Fruit fly (Drosophila melanogaster) whole organism, pupa: Measurements from ENCODE around the gene CG31817.

Source experiments
- CG13204 ChIP-seq: fragments of 200-800 bp; sonication (Bioruptor generic); optimal IDR thresholded peaks from 2 replicates; lab custom pipeline; 2018; ENCODE audit warnings: missing biosample characterization, mild to moderate bottlenecking, missing genetic modification characterization, moderate library complexity
- CG14655 ChIP-seq: fragments of 200-800 bp; sonication (Bioruptor generic); optimal IDR thresholded peaks from 3 replicates; lab custom pipeline; 2017; ENCODE audit warnings: mild to moderate bottlenecking, missing biosample characterization, missing genetic modification reagents, missing genetic modification characterization
- CG17806 ChIP-seq: fragments of 200-800 bp; sonication (Bioruptor generic); optimal IDR thresholded peaks from 2 replicates; lab custom pipeline; 2018; ENCODE audit warnings: missing biosample characterization, mild to moderate bottlenecking, missing genetic modification characterization, moderate library complexity
- CG32121 ChIP-seq: fragments of 200-800 bp; sonication (Bioruptor generic); IDR thresholded peaks from 2 replicates; pipeline ENCODE4 v1.3.6; 2022; ENCODE audit warnings: missing biosample characterization, missing genetic modification characterization
- CG4496 ChIP-seq: fragments of 200-800 bp; sonication (Bioruptor generic); IDR thresholded peaks from 3 replicates; pipeline ENCODE4 v1.3.6; 2022; ENCODE audit warnings: missing biosample characterization, missing genetic modification characterization
- CG8159 ChIP-seq: fragments of 200-800 bp; sonication (Bioruptor generic); optimal IDR thresholded peaks from 3 replicates; lab custom pipeline; 2018; ENCODE audit warnings: missing biosample characterization, mild to moderate bottlenecking, missing genetic modification characterization, moderate library complexity
- D1 ChIP-seq: fragments of 200-800 bp; sonication (Bioruptor generic); optimal IDR thresholded peaks from 2 replicates; lab custom pipeline; 2018; ENCODE audit warnings: missing biosample characterization, mild to moderate bottlenecking, missing genetic modification characterization, moderate library complexity
- EcR ChIP-seq: fragments of 200-800 bp; sonication (Bioruptor generic); optimal IDR thresholded peaks from 3 replicates; lab custom pipeline; 2019; ENCODE audit warnings: missing biosample characterization, missing genetic modification characterization, mild to moderate bottlenecking, moderate library complexity, missing genetic modification reagents

DNA sequence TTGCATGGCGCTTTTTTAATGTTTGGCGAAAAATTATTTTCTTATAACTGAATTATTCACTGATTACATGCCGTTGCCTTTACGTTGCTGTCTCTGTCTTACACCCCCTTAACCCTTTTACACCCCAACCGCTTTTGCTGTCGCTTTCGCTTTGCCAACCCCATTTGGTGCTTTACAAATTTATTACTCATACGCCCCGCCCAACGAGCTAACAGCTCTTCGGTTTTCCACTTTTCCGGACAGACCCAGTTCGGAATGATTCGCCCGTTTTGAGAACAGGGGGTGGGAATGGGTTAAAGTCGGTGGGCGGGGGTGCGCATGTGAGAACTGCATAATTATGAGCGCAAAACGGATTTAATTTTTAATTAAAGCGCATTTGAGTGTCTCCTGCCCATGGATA lies 43.3 kb upstream of the CG31817 start:
- TF ChIP-seq EcR (GFP tag; lab: Kevin White, UChicago) (no peak), CG13204 (no peak), CG17806 (tag; lab: Kevin White, UChicago) (no peak), CG32121 (GFP tag; lab: Robert Waterston, UW) (no peak), D1 (tag; lab: Kevin White, UChicago) (no peak), CG8159 (no peak), CG4496 (GFP tag; lab: Robert Waterston, UW) (no peak), CG14655 (GFP tag; lab: Kevin White, UChicago) (no peak)
